Worm (Caenorhabditis elegans): ENCODE data around the gene R09D1.12.
"Not testable (repeated sequence)": the region's sequence is repeated elsewhere in the genome, so short reads cannot be mapped to it uniquely, and the experiment has no call there.

R09D1.12 gene

DNA sequence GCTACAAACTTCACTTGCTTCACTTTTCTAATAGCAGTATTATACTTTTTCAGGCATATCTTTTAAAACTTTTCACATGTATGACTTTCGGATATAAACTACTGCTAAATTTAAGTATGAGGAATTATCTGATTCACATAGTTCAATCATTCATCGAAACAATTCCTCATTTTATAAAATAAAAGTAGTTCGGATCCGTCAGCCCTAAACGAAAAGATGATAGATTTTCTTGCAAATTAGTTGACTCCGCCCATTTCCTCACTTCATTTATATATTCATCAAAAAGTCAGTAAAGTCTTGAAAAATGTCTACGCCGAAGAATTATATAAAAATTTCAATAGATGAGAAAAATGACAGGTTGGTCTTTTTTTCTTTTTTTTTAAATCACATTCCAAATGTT, 25.5 kb upstream of the R09D1.12 start, which contains the start of gene chil-27:
Gene chil-27, plus strand, starts transcription at position 301 of the 400 bp plus-strand sequence.
- no peak for TF ChIP-seq nhr-129 (tag; optimal IDR thresholded peaks at IDR 0.05)
- TF ChIP-seq ceh-16 (tag; optimal IDR thresholded peaks at IDR 0.05) = no peak
- no peak for TF ChIP-seq lin-13 (GFP tag; optimal IDR thresholded peaks at IDR 0.05)
- no peak for TF ChIP-seq lin-11 (tag; optimal IDR thresholded peaks at IDR 0.05)
- no peak for TF ChIP-seq nhr-11 (tag; optimal IDR thresholded peaks at IDR 0.05)
- TF ChIP-seq nhr-10 (tag; optimal IDR thresholded peaks at IDR 0.05) = no peak

DNA sequence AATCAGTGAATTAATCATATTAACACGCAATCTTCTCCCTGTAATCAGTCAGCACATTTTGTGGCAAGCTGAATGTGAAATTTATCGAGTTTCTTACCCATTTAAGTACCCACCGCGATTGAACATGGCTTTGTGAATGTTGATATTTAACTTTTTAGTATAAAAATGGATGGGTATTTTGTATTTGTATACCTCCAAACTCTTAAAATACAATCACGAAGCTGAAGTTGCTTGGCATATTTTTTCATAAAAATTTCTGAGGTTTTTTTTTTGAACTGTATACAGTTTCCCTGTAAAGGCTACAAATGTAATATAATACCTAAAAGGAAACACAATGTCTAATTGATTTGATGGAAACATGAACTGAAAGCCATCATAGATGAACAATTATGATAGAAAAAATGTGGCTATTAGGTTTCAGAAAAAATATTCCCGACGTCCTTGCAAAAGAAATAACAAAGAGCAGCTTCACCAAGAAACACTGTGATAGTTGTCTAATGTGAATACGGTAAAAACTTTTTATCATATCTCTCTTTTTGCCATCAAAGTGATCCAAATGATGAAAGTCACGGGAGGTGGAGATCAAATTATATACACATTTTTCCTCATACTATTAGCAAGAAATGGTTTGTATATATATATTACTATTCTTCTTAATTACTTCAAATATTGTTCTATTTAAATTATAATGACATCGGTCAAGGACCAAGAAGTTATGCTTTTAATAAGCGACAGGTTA, 22.5 kb upstream of the R09D1.12 start, which contains the start of the genes chil-25 and chil-26:
Gene chil-25, minus strand, starts transcription at position 101 of the 739 bp plus-strand sequence.
Gene chil-26, plus strand, starts transcription at position 689 of the 739 bp plus-strand sequence.
- TF ChIP-seq unc-55 (GFP tag; optimal IDR thresholded peaks at IDR 0.05) = no peak
- no peak for TF ChIP-seq nhr-21 (tag; optimal IDR thresholded peaks at IDR 0.05)
- no peak for TF ChIP-seq elt-1 (tag; optimal IDR thresholded peaks at IDR 0.05)
- no peak for TF ChIP-seq ceh-16 (tag; optimal IDR thresholded peaks at IDR 0.05)
- no peak for TF ChIP-seq Y55F3AM.14 (GFP tag; optimal IDR thresholded peaks at IDR 0.05)
- no peak for TF ChIP-seq ztf-1 (GFP tag; conservative IDR thresholded peaks at IDR 0.05)
- no peak for TF ChIP-seq lin-39 (tag; optimal IDR thresholded peaks at IDR 0.05)

DNA sequence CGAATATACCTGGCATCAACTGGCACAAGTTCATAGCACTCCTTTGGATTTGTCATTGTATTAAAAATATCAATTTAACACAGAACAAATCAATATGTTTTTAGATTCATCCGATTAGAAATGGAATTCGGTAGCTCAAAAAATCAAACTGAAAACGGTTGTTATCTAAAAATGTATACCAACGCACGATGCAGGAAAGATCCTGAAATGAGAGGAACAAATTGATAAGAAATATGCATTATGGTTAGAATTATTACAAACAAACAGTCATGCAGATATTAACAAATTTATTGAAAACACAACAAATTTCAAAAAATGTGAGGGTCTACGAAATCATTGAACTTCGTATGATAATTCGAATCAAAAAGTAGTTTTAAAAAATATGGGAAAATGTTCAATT, 18.0 kb upstream of the R09D1.12 start, which contains the start of gene T19H5.6:
Gene T19H5.6, minus strand, starts transcription at position 195 of the 400 bp plus-strand sequence.
- TF ChIP-seq fos-1 (tag; optimal IDR thresholded peaks at IDR 0.05) = peak; percentile 59
- no peak for TF ChIP-seq ztf-11 (tag; optimal IDR thresholded peaks at IDR 0.05)

DNA sequence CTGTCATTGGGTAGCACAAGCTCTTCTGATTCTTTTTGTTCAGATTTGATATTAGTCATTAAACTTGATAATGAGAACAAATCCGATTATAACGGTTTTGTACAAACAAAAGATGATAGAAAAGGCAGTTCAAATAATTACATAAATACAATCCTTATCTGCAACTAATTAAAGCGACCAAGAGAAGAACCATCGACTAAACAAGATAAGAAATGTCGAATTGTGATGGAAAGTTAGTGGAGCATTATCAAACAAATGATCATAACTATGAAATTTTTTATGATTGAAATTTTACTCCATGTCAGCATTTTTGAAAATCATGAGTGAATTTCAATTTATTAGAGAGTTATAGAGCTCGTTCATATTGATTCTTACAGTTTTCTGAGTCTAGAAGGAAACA, 16.3 kb upstream of the R09D1.12 start, which contains the start of gene chil-23:
Gene chil-23, minus strand, starts transcription at position 198 of the 400 bp plus-strand sequence.
- no peak for TF ChIP-seq ceh-82 (tag; optimal IDR thresholded peaks at IDR 0.05)
- TF ChIP-seq fos-1 (tag; optimal IDR thresholded peaks at IDR 0.05) = peak; percentile 89
- no peak for TF ChIP-seq nhr-11 (tag; optimal IDR thresholded peaks at IDR 0.05)
- TF ChIP-seq crh-2 (tag; optimal IDR thresholded peaks at IDR 0.05) = peak; percentile 23
- TF ChIP-seq sma-9 (GFP tag; optimal IDR thresholded peaks at IDR 0.05) = peak; percentile 60
- no peak for TF ChIP-seq sma-9 (tag; optimal IDR thresholded peaks at IDR 0.05)
- TF ChIP-seq skn-1 (tag; optimal IDR thresholded peaks at IDR 0.05) = peak; percentile 48

DNA sequence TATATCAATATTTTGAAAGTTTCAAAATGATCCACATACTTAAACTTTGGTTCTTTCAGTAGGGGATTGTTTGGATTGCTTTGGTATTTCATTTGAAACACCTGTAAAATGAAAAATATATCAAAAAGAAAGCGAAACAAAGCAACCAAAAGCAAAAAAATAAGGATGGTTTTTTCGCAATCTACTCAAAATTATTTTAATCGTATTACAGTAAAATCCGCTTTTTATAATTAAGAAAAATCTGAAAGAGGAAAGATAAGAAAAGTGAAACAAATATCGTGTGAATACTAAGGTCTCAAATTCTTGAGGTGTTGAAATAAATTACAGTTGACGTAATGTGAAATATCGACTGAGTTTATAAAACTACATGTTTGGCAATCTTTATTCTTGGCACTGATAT, 14.0 kb upstream of the R09D1.12 start, which contains the start of gene chil-22:
Gene chil-22, minus strand, starts transcription at position 101 of the 400 bp plus-strand sequence.
- no peak for TF ChIP-seq snpc-4 (tag; optimal IDR thresholded peaks at IDR 0.05)
- TF ChIP-seq unc-39 (tag; optimal IDR thresholded peaks at IDR 0.05) = no peak

DNA sequence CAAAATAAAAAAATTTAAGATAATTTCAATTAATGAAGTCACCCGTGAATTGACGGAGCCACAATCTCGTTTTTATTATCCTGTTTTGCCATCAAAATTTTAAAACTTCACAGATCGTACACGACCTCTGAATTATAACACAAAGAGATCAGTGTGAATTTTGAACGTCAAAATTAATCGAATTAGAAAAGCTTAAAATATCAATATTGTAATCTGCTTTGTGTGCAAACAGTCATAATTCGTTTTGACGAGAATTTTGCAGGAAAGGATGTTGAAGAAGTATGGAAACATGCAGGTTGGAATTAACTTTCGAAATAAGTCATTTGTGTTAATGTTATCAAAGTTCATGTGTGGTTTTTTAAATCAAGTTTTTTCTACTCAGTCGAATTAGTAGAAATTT, 9.8 kb upstream of the R09D1.12 start, which contains the start of gene chil-21:
Gene chil-21, minus strand, starts transcription at position 101 of the 400 bp plus-strand sequence.
- TF ChIP-seq nhr-11, sem-4, lin-11 (tag; optimal IDR thresholded peaks at IDR 0.05): not testable (repeated sequence)

DNA sequence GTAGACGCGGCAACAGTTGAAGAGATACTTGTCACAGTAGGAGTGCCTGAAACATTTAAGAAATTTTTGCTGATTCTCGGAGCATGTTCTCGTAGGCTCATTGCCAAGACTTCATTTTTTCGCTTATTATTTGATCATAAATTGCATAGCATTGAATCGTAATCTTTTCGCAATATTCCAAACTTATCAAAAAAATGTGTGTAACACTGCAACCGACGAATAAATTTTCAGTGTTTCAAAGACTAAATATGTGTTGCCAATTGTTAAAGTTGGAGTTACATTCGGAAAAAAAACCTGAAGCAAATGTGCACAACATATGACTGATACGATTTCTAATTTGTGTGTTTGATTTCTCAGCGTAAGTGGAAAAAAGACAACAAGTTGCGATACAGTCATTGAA, 7.4 kb upstream of the R09D1.12 start, which contains the start of gene R09D1.14:
Gene R09D1.14, minus strand, starts transcription at position 101 of the 400 bp plus-strand sequence.
- not testable (repeated sequence) for TF ChIP-seq nhr-77, ceh-82, mdl-1 (tag; optimal IDR thresholded peaks at IDR 0.05)

DNA sequence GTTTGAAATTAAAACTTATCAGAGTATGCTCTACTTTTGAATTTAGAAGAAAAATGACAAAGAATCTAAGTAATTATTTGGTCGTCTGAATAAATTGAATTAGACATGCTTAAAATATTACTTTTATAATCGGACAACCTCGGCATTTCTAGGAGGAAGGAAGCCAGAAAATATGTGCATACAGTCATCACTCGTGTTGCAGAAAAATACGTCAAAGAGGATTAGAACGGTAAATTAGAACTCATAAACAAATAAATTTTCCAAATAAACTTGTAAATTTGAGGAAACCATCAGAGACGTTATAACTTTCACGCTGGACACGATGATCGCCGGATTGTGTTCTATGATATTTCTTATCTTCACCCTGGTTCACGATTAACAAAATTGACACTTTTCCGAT, 2.2 kb upstream of the R09D1.12 start, which contains the start of gene chil-19:
Gene chil-19, minus strand, starts transcription at position 101 of the 400 bp plus-strand sequence.
- TF ChIP-seq skn-1 (tag; optimal IDR thresholded peaks at IDR 0.05) (no peak), nhr-11 (tag; optimal IDR thresholded peaks at IDR 0.05) (no peak), sem-4 (tag; optimal IDR thresholded peaks at IDR 0.05) (no peak)

All from whole organism, L2 larva.